Worm (Caenorhabditis elegans): ENCODE measurements around the gene sup-10.

DNA sequence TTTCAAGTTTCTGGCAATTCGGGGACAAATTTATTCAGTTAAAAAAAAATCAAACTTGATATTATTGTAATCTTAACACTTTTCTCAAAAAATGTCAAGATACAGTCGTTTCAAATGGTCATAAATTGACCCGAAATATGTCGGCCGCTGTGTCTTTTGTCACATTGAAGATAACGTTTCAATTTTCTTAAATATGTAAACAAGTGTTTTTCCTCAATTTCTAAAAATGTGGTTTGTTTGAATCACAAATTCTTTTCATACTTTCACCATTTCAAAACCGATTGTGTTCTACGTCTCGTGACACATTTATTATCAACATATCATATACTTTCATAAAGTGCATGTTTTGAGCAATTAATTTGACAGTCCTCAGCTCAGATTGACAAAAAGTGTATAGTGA lies 25.9 kb upstream of the sup-10 start:
- TF ChIP-seq ets-7 (tag; optimal IDR thresholded peaks at IDR 0.05) (no peak), tra-4 (tag; optimal IDR thresholded peaks at IDR 0.05) (no peak), ama-1 (optimal IDR thresholded peaks at IDR 0.05) (no peak), ceh-36 (tag; optimal IDR thresholded peaks at IDR 0.05) (no peak), scrt-1 (GFP tag; IDR thresholded peaks at IDR 0.05) (no peak), ceh-13 (GFP tag; optimal IDR thresholded peaks at IDR 0.05) (no peak)
